Worm (Caenorhabditis elegans): ENCODE data around the gene tmem-138.
A peak's percentile ranks its signal among the peaks of the same experiment; 100 is the strongest.

tmem-138 gene

DNA sequence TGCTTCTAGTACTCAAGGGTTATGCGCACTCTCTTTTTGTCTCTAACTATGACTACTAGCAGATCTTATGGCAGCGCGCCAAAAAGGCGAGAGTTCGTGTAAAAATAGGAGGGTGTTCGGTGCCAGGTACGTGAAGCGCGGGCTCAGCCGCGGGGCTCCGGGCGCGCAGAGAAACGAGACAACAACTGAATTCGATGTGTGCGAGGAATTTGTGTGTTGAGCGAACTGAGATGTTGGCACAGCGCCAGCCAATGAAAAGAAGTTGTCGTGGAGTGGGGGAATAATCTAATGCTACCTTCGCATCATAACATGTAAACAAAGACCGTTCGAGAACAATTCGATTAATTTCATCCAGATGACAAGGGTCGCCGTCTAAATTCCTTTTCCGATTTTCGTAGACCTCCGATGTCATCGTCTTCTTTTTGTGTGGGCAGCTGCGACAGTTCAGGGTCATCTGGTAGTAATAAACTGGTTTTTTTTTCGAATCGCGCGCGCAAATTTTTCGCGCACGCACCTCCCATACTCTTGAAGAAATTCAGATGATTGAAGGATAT is 25.6 kb upstream of the tmem-138 start (continued):
- TF ChIP-seq elt-3 (tag; optimal IDR thresholded peaks at IDR 0.05), result no peak
- TF ChIP-seq mdl-1 (tag; optimal IDR thresholded peaks at IDR 0.05), result peak in 1 of 2 experiments; percentile 52
- no peak for TF ChIP-seq sem-4 (tag; optimal IDR thresholded peaks at IDR 0.05)
- TF ChIP-seq R02D3.7 (tag; optimal IDR thresholded peaks at IDR 0.05), result no peak
- peak; percentile 39 for TF ChIP-seq nhr-129 (tag; optimal IDR thresholded peaks at IDR 0.05)
- TF ChIP-seq ZK546.5 (tag; optimal IDR thresholded peaks at IDR 0.05), result no peak
- peak; percentile 65 for TF ChIP-seq lin-11 (tag; optimal IDR thresholded peaks at IDR 0.05)
- peak; percentile 23 for TF ChIP-seq mab-5 (tag; optimal IDR thresholded peaks at IDR 0.05)
- TF ChIP-seq egl-27 (tag; optimal IDR thresholded peaks at IDR 0.05), result peak; percentile 49
- peak; percentile 90 for TF ChIP-seq zag-1 (tag; optimal IDR thresholded peaks at IDR 0.05)
- TF ChIP-seq ztf-11 (tag; optimal IDR thresholded peaks at IDR 0.05), result no peak
- TF ChIP-seq nhr-77 (tag; optimal IDR thresholded peaks at IDR 0.05), result no peak

DNA sequence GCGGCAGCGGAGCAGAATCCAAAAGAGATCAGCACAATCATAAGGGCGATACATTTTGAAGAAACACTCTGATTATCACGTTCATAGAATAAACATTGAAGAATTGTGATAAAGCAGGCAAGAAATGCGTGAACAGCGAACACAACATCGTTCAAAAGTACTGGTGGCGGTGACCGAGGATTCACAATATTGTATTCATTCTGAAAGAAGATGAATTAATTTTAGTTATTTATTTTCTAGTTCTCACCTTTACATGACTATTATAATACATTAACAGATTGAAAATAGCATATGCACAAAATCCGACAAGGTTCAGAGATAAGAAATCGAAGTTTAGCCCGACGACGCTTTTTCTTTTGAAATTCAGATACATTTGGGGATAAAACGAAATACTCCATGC is 21.2 kb upstream of the tmem-138 start:
- no peak for TF ChIP-seq unc-62 (GFP tag; optimal IDR thresholded peaks at IDR 0.05)

DNA sequence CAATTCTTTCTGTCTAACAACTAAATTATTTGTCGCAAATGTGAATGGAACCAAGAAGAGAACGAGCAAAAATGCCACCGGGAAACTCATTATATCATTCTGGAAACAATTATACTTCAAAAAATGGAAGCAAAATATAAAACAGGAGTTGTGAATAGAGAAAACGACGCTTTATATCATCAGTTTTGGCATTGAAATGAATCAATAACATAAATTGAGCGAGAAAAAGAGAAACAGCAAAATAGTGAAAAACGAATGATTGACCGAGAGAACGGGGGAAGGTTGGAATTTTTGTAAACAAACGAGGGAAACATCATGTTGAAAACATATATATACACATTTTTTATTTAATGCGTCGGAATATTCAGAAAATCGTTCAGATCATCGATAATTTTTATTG is 20.3 kb upstream of the tmem-138 start, which contains the start of gene ctns-1:
Gene ctns-1, minus strand, starts transcription at position 101 of the 400 bp plus-strand sequence.
- no peak for TF ChIP-seq nhr-12 (tag; optimal IDR thresholded peaks at IDR 0.05)
- no peak for TF ChIP-seq blmp-1 (tag; optimal IDR thresholded peaks at IDR 0.05; ENCODE audit: insufficient read depth)
- no peak for TF ChIP-seq elt-1 (tag; optimal IDR thresholded peaks at IDR 0.05)
- TF ChIP-seq ztf-11 (tag; optimal IDR thresholded peaks at IDR 0.05), result no peak
- no peak for TF ChIP-seq ztf-1 (GFP tag; conservative IDR thresholded peaks at IDR 0.05)
- TF ChIP-seq Y55F3AM.14 (GFP tag; optimal IDR thresholded peaks at IDR 0.05), result no peak
- TF ChIP-seq aly-2 (tag; optimal IDR thresholded peaks at IDR 0.05), result no peak
- TF ChIP-seq mbf-1 (tag; optimal IDR thresholded peaks at IDR 0.05), result no peak
- TF ChIP-seq R02D3.7 (tag; optimal IDR thresholded peaks at IDR 0.05), result no peak
- no peak for TF ChIP-seq ceh-16 (tag; optimal IDR thresholded peaks at IDR 0.05)
- no peak for TF ChIP-seq gmeb-1 (tag; optimal IDR thresholded peaks at IDR 0.05)
- no peak for TF ChIP-seq lin-39 (tag; optimal IDR thresholded peaks at IDR 0.05)
- no peak for TF ChIP-seq alr-1 (tag; optimal IDR thresholded peaks at IDR 0.05)
- TF ChIP-seq nhr-77 (tag; optimal IDR thresholded peaks at IDR 0.05), result no peak
- TF ChIP-seq nhr-129 (tag; optimal IDR thresholded peaks at IDR 0.05), result no peak
- no peak for TF ChIP-seq nhr-11 (tag; optimal IDR thresholded peaks at IDR 0.05)

DNA sequence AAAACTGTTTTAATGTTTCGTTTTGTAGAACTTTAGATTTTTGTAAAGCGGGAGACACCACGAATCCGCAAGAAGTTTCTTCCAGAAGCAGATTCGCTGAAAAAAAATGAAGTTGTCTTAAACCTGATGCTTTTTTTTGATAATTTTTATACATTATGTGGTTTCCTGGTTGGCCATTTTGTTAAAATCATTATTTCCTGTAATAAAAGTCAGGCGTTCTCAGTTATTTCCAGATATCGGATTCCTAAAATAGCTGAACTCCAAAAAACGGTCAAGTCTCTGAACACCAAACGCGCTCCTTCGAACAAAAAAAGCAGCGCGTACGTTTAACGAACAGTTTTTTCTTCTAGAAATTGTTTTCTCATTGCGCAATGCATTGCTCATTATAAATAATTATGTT is 19.7 kb upstream of the tmem-138 start:
- no peak for TF ChIP-seq alr-1 (tag; optimal IDR thresholded peaks at IDR 0.05)
- no peak for TF ChIP-seq zag-1 (tag; optimal IDR thresholded peaks at IDR 0.05)
- no peak for TF ChIP-seq peb-1 (tag; optimal IDR thresholded peaks at IDR 0.05)
- no peak for TF ChIP-seq lin-13 (GFP tag; optimal IDR thresholded peaks at IDR 0.05)
- TF ChIP-seq ama-1 (optimal IDR thresholded peaks at IDR 0.05), result no peak
- TF ChIP-seq lin-11 (tag; optimal IDR thresholded peaks at IDR 0.05), result no peak
- TF ChIP-seq nhr-21 (tag; optimal IDR thresholded peaks at IDR 0.05), result no peak
- TF ChIP-seq nhr-23 (tag; optimal IDR thresholded peaks at IDR 0.05), result no peak
- no peak for TF ChIP-seq nhr-6 (tag; optimal IDR thresholded peaks at IDR 0.05)
- no peak for TF ChIP-seq ztf-11 (tag; optimal IDR thresholded peaks at IDR 0.05)
- no peak for TF ChIP-seq elt-1 (tag; optimal IDR thresholded peaks at IDR 0.05)
- TF ChIP-seq R02D3.7 (tag; optimal IDR thresholded peaks at IDR 0.05), result no peak
- TF ChIP-seq mbf-1 (tag; optimal IDR thresholded peaks at IDR 0.05), result no peak
- no peak for TF ChIP-seq sma-9 (GFP tag; optimal IDR thresholded peaks at IDR 0.05)
- no peak for TF ChIP-seq sma-9 (tag; optimal IDR thresholded peaks at IDR 0.05)
- TF ChIP-seq mdl-1 (tag; optimal IDR thresholded peaks at IDR 0.05), result no peak
- no peak for TF ChIP-seq ztf-4 (tag; optimal IDR thresholded peaks at IDR 0.05)
- TF ChIP-seq ZK546.5 (tag; optimal IDR thresholded peaks at IDR 0.05), result no peak
- peak; percentile 29 for TF ChIP-seq unc-55 (GFP tag; optimal IDR thresholded peaks at IDR 0.05)
- TF ChIP-seq skn-1 (tag; optimal IDR thresholded peaks at IDR 0.05), result peak; percentile 16
- TF ChIP-seq nhr-129 (tag; optimal IDR thresholded peaks at IDR 0.05), result peak; percentile 49
- peak in 1 of 2 experiments; percentile 67 for TF ChIP-seq lsy-2 (tag; optimal IDR thresholded peaks at IDR 0.05)
- peak; percentile 37 for TF ChIP-seq C34F6.9 (tag; optimal IDR thresholded peaks at IDR 0.05)
- TF ChIP-seq sma-3 (GFP tag; optimal IDR thresholded peaks at IDR 0.05), result peak; percentile 1
- TF ChIP-seq ceh-82 (tag; optimal IDR thresholded peaks at IDR 0.05), result no peak
- no peak for TF ChIP-seq blmp-1 (tag; optimal IDR thresholded peaks at IDR 0.05; ENCODE audit: insufficient read depth)
- TF ChIP-seq lin-39 (tag; optimal IDR thresholded peaks at IDR 0.05), result no peak
- TF ChIP-seq dmd-4 (tag; optimal IDR thresholded peaks at IDR 0.05), result no peak
- TF ChIP-seq nhr-25 (tag; optimal IDR thresholded peaks at IDR 0.05), result peak; percentile 8
- no peak for TF ChIP-seq ztf-1 (GFP tag; conservative IDR thresholded peaks at IDR 0.05)
- no peak for TF ChIP-seq unc-62 (GFP tag; optimal IDR thresholded peaks at IDR 0.05)
- TF ChIP-seq gmeb-1 (tag; optimal IDR thresholded peaks at IDR 0.05), result peak; percentile 21
- TF ChIP-seq elt-3 (tag; optimal IDR thresholded peaks at IDR 0.05), result no peak
